Fruit fly (Drosophila melanogaster): Measurements from ENCODE around the gene CG34028.

dm6 chrX:9466150-9466549, 45.2 kb upstream of the CG34028 start:
- TF ChIP-seq Mio (GFP tag; optimal IDR thresholded peaks at IDR 0.05) (no peak), usp (GFP tag; optimal IDR thresholded peaks at IDR 0.05) (no peak), dsf (GFP tag; optimal IDR thresholded peaks at IDR 0.05; ENCODE audit: borderline replicate concordance) (no peak), OdsH (GFP tag; optimal IDR thresholded peaks at IDR 0.05) (no peak), br (GFP tag; optimal IDR thresholded peaks at IDR 0.05) (no peak), CrebA (GFP tag; optimal IDR thresholded peaks at IDR 0.05; ENCODE audit: borderline replicate concordance) (no peak), psq (GFP tag; optimal IDR thresholded peaks at IDR 0.05) (no peak), pan (optimal IDR thresholded peaks at IDR 0.05) (no peak), Abd-B (GFP tag; optimal IDR thresholded peaks at IDR 0.05) (no peak), Sp1 (GFP tag; optimal IDR thresholded peaks at IDR 0.05) (no peak), Vsx2 (GFP tag; optimal IDR thresholded peaks at IDR 0.05; ENCODE audit: partially characterized antibody) (no peak)

Data from whole organism, wandering third instar larva.